Fruit fly (Drosophila melanogaster) whole organism, pupa: ENCODE results near the gene CG1208.

Experiments
- CG10348 ChIP-seq: fragments of 200-800 bp; sonication (Bioruptor generic); IDR thresholded peaks from 2 replicates; pipeline ENCODE4 v1.3.6; 2022; ENCODE audit warnings: missing biosample characterization, missing genetic modification characterization
- CG12605 ChIP-seq: fragments of 200-800 bp; sonication (Bioruptor generic); IDR thresholded peaks from 2 replicates; pipeline ENCODE4 v1.3.6; 2022; ENCODE audit warnings: missing biosample characterization, missing genetic modification characterization
- CG13204 ChIP-seq: fragments of 200-800 bp; sonication (Bioruptor generic); optimal IDR thresholded peaks from 2 replicates; lab custom pipeline; 2018; ENCODE audit warnings: missing biosample characterization, mild to moderate bottlenecking, missing genetic modification characterization, moderate library complexity
- CG14655 ChIP-seq: fragments of 200-800 bp; sonication (Bioruptor generic); optimal IDR thresholded peaks from 3 replicates; lab custom pipeline; 2017; ENCODE audit warnings: mild to moderate bottlenecking, missing biosample characterization, missing genetic modification reagents, missing genetic modification characterization
- CG15710 ChIP-seq: fragments of 200-800 bp; sonication (Bioruptor generic); optimal IDR thresholded peaks from 2 replicates; lab custom pipeline; 2018; ENCODE audit warnings: missing biosample characterization, mild to moderate bottlenecking, missing genetic modification characterization, moderate library complexity
- CG17806 ChIP-seq: fragments of 200-800 bp; sonication (Bioruptor generic); optimal IDR thresholded peaks from 2 replicates; lab custom pipeline; 2018; ENCODE audit warnings: missing biosample characterization, mild to moderate bottlenecking, missing genetic modification characterization, moderate library complexity
- CG32121 ChIP-seq: fragments of 200-800 bp; sonication (Bioruptor generic); IDR thresholded peaks from 2 replicates; pipeline ENCODE4 v1.3.6; 2022; ENCODE audit warnings: missing biosample characterization, missing genetic modification characterization
- CG34367 ChIP-seq: fragments of 200-800 bp; sonication (Bioruptor generic); optimal IDR thresholded peaks from 2 replicates; lab custom pipeline; 2018; ENCODE audit warnings: missing biosample characterization, mild to moderate bottlenecking, missing genetic modification characterization
- CG4496 ChIP-seq: fragments of 200-800 bp; sonication (Bioruptor generic); IDR thresholded peaks from 3 replicates; pipeline ENCODE4 v1.3.6; 2022; ENCODE audit warnings: missing biosample characterization, missing genetic modification characterization
- CG8159 ChIP-seq: fragments of 200-800 bp; sonication (Bioruptor generic); optimal IDR thresholded peaks from 3 replicates; lab custom pipeline; 2018; ENCODE audit warnings: missing biosample characterization, mild to moderate bottlenecking, missing genetic modification characterization, moderate library complexity
- CG8301 ChIP-seq: fragments of 200-800 bp; sonication (Bioruptor generic); optimal IDR thresholded peaks from 2 replicates; lab custom pipeline; 2018; ENCODE audit warnings: missing biosample characterization, mild to moderate bottlenecking, missing genetic modification characterization
- CG9948 ChIP-seq: fragments of 200-800 bp; sonication (Bioruptor generic); optimal IDR thresholded peaks from 2 replicates; lab custom pipeline; 2018; ENCODE audit warnings: missing biosample characterization, mild to moderate bottlenecking, missing genetic modification characterization, moderate library complexity
- D1 ChIP-seq: fragments of 200-800 bp; sonication (Bioruptor generic); optimal IDR thresholded peaks from 2 replicates; lab custom pipeline; 2018; ENCODE audit warnings: missing biosample characterization, mild to moderate bottlenecking, missing genetic modification characterization, moderate library complexity
- EcR ChIP-seq: fragments of 200-800 bp; sonication (Bioruptor generic); optimal IDR thresholded peaks from 3 replicates; lab custom pipeline; 2019; ENCODE audit warnings: missing biosample characterization, missing genetic modification characterization, mild to moderate bottlenecking, moderate library complexity, missing genetic modification reagents
- Ets98B ChIP-seq: fragments of 200-800 bp; sonication (Bioruptor generic); IDR thresholded peaks from 2 replicates; pipeline ENCODE4 v1.3.6; 2022; ENCODE audit warnings: missing biosample characterization, missing genetic modification characterization
- Pif1A ChIP-seq: fragments of 200-800 bp; sonication (Bioruptor generic); optimal IDR thresholded peaks from 3 replicates; lab custom pipeline; 2016; ENCODE audit warnings: missing biosample characterization, missing genetic modification characterization
- Pif1B ChIP-seq: fragments of 200-800 bp; sonication (Bioruptor generic); optimal IDR thresholded peaks from 3 replicates; lab custom pipeline; 2016; ENCODE audit warnings: missing biosample characterization, missing genetic modification characterization
- Snoo ChIP-seq: fragments of 200-800 bp; sonication (Bioruptor generic); optimal IDR thresholded peaks from 3 replicates; lab custom pipeline; 2017; ENCODE audit warnings: missing biosample characterization, mild to moderate bottlenecking, missing genetic modification characterization, inconsistent platforms
- fd96Ca ChIP-seq: fragments of 200-800 bp; sonication (Bioruptor generic); IDR thresholded peaks from 3 replicates; pipeline ENCODE4 v1.3.6; 2022; ENCODE audit warnings: missing biosample characterization, missing genetic modification characterization
- gl ChIP-seq: fragments of 200-800 bp; sonication (Bioruptor generic); optimal IDR thresholded peaks from 2 replicates; lab custom pipeline; 2018; ENCODE audit warnings: missing biosample characterization, mild to moderate bottlenecking, missing genetic modification characterization
- rn ChIP-seq: fragments of 200-800 bp; sonication (Bioruptor generic); IDR thresholded peaks from 2 replicates; pipeline ENCODE4 v1.3.6; 2022; ENCODE audit warnings: missing biosample characterization, missing genetic modification characterization

Gene CG1208

DNA sequence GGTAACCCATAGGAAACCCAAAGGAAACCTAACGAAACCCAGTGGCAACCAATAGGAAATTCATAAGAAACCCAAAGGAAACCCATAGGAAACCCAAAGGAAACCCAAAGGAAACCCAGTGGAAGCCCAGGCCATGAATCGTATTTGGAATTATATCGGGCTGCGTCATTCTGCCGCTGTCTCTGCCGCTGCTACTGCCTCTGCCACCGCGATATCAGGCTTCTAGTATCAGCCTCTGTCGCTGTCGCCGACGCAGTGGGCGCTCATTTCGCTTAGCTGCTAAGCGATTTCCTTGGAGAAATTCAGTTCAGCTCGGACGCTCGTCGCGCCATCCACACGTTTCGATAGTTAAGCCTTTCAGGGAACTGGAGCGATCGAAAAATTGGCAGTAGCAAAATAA, at the start of gene CG1208:
TSS of gene CG1208 (plus strand) at position 301 of the 400 bp plus-strand sequence.
- no peak for TF ChIP-seq gl
- no peak for TF ChIP-seq CG12605 (GFP tag; lab: Robert Waterston, UW)
- no peak for TF ChIP-seq CG4496 (GFP tag; lab: Robert Waterston, UW)
- TF ChIP-seq rn: no peak
- no peak for TF ChIP-seq Pif1A (GFP tag; lab: Kevin White, UChicago)
- no peak for TF ChIP-seq Pif1B (GFP tag; lab: Kevin White, UChicago)
- no peak for TF ChIP-seq CG8301 (tag; lab: Kevin White, UChicago)

DNA sequence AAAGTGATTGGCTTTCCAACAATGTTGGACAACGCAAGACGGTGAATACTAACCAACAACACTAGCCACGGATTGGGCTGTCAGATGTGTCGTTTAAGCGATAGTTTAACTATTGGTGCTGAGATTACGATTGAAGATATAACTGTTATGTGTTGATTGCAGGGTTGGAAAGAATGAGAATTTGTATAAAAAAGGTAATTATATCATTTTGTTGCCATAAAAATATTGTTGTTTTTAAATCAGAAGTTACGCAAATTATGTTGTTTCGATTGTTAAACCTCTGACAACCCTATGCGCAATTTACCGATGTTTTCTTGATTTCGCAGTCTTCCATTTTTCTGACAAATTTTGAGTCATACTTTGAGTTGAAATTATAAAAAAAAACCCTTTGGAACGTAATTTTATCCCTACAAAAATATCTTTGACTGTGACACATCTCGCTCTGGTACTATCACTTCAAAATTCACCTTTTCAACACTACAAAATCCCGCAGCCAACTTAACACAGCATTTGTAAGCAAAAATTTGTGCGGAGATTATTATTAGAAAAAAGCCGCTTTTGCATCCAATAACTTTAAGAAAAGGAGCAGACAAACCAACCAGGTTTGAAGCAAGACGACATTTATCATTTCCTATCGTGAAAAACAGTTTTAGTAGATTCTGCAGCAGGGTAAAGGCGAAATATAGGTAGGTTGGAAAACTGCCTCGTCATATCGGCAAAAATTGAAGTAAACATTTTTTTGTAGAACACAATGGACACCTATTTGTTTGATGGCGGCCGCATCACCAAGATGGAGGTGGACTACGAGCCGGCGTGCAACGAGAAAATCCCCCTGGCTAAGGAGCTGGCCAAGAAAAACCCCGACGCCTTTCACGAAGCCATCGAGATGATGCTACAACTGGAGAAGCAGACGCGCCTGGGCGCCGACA, 42.1 kb upstream of the CG1208 start, which contains the start of the genes Hat1 and Rpn5:
TSS of gene Hat1 (minus strand) at position 360 of the 929 bp plus-strand sequence.
TSS of gene Rpn5 (plus strand) at position 469 of the 929 bp plus-strand sequence.
- TF ChIP-seq CG4496 (GFP tag; lab: Robert Waterston, UW) (peak; percentile 68), Snoo (tag; lab: Kevin White, UChicago) (peak; percentile 70), CG8301 (tag; lab: Kevin White, UChicago) (peak; percentile 61), CG32121 (GFP tag; lab: Robert Waterston, UW) (no peak), CG14655 (GFP tag; lab: Kevin White, UChicago) (peak; percentile 71), fd96Ca (peak; percentile 64; the same call in 2 of the 3 replicates), CG8159 (peak; percentile 71), Ets98B (GFP tag; lab: Robert Waterston, UW) (peak; percentile 56; the same call in 1 of the 2 replicates), rn (no peak; the same call in 1 of the 2 replicates), CG34367 (tag; lab: Kevin White, UChicago) (peak; percentile 49), D1 (no peak), Pif1B (GFP tag; lab: Kevin White, UChicago) (peak; percentile 63), CG9948 (peak; percentile 54), EcR (GFP tag; lab: Kevin White, UChicago) (no peak), CG12605 (GFP tag; lab: Robert Waterston, UW) (no peak), gl (peak; percentile 3), CG13204 (GFP tag; lab: Kevin White, UChicago) (no peak), Pif1A (GFP tag; lab: Kevin White, UChicago) (peak; percentile 79), CG15710 (peak; percentile 66), CG17806 (tag; lab: Kevin White, UChicago) (peak; percentile 41), CG10348 (no peak)

DNA sequence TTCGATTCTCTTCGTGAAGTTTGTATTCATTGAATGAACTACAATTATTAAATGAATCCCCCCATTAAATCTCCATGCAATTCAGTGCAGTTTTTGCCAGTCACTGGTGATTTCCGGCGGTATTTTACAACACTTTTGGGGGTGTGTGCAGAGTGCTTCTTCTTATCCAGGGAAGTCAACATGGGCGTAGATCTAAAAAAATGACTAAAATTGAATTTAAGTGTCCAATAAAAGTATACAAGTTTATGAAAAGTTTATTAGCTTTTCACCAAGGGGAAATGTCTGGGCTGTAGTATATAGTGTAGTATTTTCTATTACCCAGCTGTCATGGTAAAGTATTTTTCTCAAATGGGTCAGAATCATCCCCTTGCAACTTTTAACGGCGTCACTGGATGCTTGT, 39.9 kb upstream of the CG1208 start, which contains the start of gene Hpf1:
TSS of gene Hpf1 (plus strand) at position 383 of the 400 bp plus-strand sequence.
- peak; percentile 99 for TF ChIP-seq CG8301 (tag; lab: Kevin White, UChicago)
- peak; percentile 97 for TF ChIP-seq CG10348
- peak; percentile 99 for TF ChIP-seq CG17806 (tag; lab: Kevin White, UChicago)
- peak; percentile 99 for TF ChIP-seq CG34367 (tag; lab: Kevin White, UChicago)
- peak; percentile 99 for TF ChIP-seq CG14655 (GFP tag; lab: Kevin White, UChicago)
- TF ChIP-seq Snoo (tag; lab: Kevin White, UChicago): peak; percentile 99
- peak; percentile 99 for TF ChIP-seq fd96Ca
- peak; percentile 99 for TF ChIP-seq CG4496 (GFP tag; lab: Robert Waterston, UW)
- peak; percentile 63 for TF ChIP-seq EcR (GFP tag; lab: Kevin White, UChicago)
- TF ChIP-seq CG8159: peak; percentile 99
- TF ChIP-seq Ets98B (GFP tag; lab: Robert Waterston, UW): peak; percentile 98
- no peak for TF ChIP-seq D1
- TF ChIP-seq Pif1B (GFP tag; lab: Kevin White, UChicago): peak; percentile 99
- TF ChIP-seq CG13204 (GFP tag; lab: Kevin White, UChicago): peak; percentile 92
- TF ChIP-seq Pif1A (GFP tag; lab: Kevin White, UChicago): peak; percentile 99
- peak; percentile 96 for TF ChIP-seq rn
- peak; percentile 98 for TF ChIP-seq CG12605 (GFP tag; lab: Robert Waterston, UW)
- peak; percentile 99 for TF ChIP-seq CG15710
- TF ChIP-seq CG32121 (GFP tag; lab: Robert Waterston, UW): peak; percentile 99
- peak; percentile 98 for TF ChIP-seq gl
- peak; percentile 99 for TF ChIP-seq CG9948

DNA sequence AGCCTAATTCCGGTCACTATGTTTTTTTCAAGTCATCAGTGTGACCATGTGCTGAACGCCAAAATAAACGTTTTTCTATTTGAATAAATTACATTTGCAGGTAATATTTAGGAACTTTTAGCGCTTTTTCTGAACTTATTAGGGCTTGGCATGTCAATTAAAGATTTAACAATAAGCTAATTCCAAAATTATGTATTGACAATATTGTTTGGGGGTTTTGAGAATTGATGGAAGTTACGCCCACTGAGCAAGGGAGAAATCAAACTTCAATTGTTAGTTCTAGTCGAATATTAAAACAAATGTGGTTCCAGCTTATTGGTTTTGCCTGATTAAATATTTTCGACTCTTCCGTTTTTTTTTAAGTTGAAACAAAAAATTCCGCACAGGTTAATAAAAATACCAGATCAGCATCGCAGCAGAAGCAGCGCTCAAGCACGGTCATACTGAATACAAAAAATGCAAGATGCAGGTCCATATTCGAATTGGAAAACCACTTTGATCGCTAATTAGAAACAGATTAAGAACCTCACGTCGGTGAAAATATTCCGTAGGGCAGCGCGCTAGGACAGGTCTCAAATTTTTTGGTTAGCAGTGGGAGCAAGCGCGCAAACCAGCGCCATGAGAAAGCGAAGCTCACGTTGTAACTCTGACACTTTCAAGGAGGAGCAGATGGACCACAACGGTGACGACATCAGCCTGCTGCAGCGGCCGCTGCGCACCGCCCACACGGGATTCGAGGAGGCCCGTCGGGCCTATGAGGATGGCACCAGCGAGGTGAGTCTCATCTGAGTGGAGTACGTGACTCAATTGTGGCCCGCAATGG, 37.0 kb upstream of the CG1208 start, which contains the start of the genes PSMG1 and CG10979:
TSS of gene PSMG1 (minus strand) at position 51 of the 823 bp plus-strand sequence.
TSS of gene CG10979 (plus strand) at position 439 of the 823 bp plus-strand sequence.
- no peak for TF ChIP-seq D1
- TF ChIP-seq CG8159: no peak
- no peak for TF ChIP-seq CG9948
- TF ChIP-seq CG15710: no peak
- TF ChIP-seq Snoo (tag; lab: Kevin White, UChicago): no peak
- TF ChIP-seq CG8301 (tag; lab: Kevin White, UChicago): no peak
- no peak for TF ChIP-seq CG12605 (GFP tag; lab: Robert Waterston, UW)
- no peak for TF ChIP-seq CG14655 (GFP tag; lab: Kevin White, UChicago)
- no peak for TF ChIP-seq CG13204 (GFP tag; lab: Kevin White, UChicago)
- no peak for TF ChIP-seq CG32121 (GFP tag; lab: Robert Waterston, UW)
- no peak for TF ChIP-seq Pif1A (GFP tag; lab: Kevin White, UChicago)
- TF ChIP-seq CG10348: no peak
- no peak for TF ChIP-seq Pif1B (GFP tag; lab: Kevin White, UChicago)
- TF ChIP-seq EcR (GFP tag; lab: Kevin White, UChicago): no peak
- TF ChIP-seq rn: no peak
- TF ChIP-seq gl: no peak
- no peak for TF ChIP-seq fd96Ca
- no peak for TF ChIP-seq CG4496 (GFP tag; lab: Robert Waterston, UW)
- TF ChIP-seq, all 21 proteins: peak for 0
